Worm (Caenorhabditis elegans): ENCODE measurements around the gene srz-19.

srz-19 gene

ce11 chrIV:3965013-3965412 is 45.4 kb downstream of the srz-19 start, which contains the start of gene clec-76:
TSS of gene clec-76 (plus strand) at chrIV:3965246.
- TF ChIP-seq dmd-6 (GFP tag; IDR thresholded peaks at IDR 0.05) = peak; percentile 36; the same call in 1 of the 2 replicates
- TF ChIP-seq nhr-77 (tag; optimal IDR thresholded peaks at IDR 0.05) = peak; percentile 58
- TF ChIP-seq snpc-4 (tag; optimal IDR thresholded peaks at IDR 0.05) = no peak
- no peak for TF ChIP-seq lin-39 (tag; optimal IDR thresholded peaks at IDR 0.05)
- no peak for TF ChIP-seq egl-27 (tag; optimal IDR thresholded peaks at IDR 0.05)
- TF ChIP-seq daf-16 (GFP tag; optimal IDR thresholded peaks at IDR 0.05) = no peak
- peak; percentile 51 for TF ChIP-seq daf-16 (tag; optimal IDR thresholded peaks at IDR 0.05)
- TF ChIP-seq pqm-1 (tag; optimal IDR thresholded peaks at IDR 0.05) = peak; percentile 3
- TF ChIP-seq fos-1 (tag; optimal IDR thresholded peaks at IDR 0.05) = no peak
- TF ChIP-seq madf-5 (GFP tag; IDR thresholded peaks at IDR 0.05) = no peak
- peak; percentile 74 for TF ChIP-seq nhr-28 (tag; optimal IDR thresholded peaks at IDR 0.05)
- no peak for TF ChIP-seq nhr-48 (tag; optimal IDR thresholded peaks at IDR 0.05)
- TF ChIP-seq php-3 (GFP tag; IDR thresholded peaks at IDR 0.05) = no peak
- TF ChIP-seq rbr-2 (tag; optimal IDR thresholded peaks at IDR 0.05) = no peak
- no peak for TF ChIP-seq ceh-44 (GFP tag; IDR thresholded peaks at IDR 0.05)
- TF ChIP-seq hif-1 (tag; optimal IDR thresholded peaks at IDR 0.05) = no peak
- no peak for TF ChIP-seq zfp-3 (GFP tag; conservative IDR thresholded peaks at IDR 0.05)
- TF ChIP-seq ceh-32 (tag; optimal IDR thresholded peaks at IDR 0.05; ENCODE audit: poor library complexity) = no peak
- TF ChIP-seq ama-1 (optimal IDR thresholded peaks at IDR 0.05) = no peak
- TF ChIP-seq ZK546.5 (tag; optimal IDR thresholded peaks at IDR 0.05) = no peak
- no peak for TF ChIP-seq tag-97 (GFP tag; IDR thresholded peaks at IDR 0.05)
- no peak for TF ChIP-seq nhr-111 (GFP tag; optimal IDR thresholded peaks at IDR 0.05)
- TF ChIP-seq daf-12 (tag; optimal IDR thresholded peaks at IDR 0.05) = no peak

Measured in whole organism, L4 larva.